Worm (Caenorhabditis elegans): ENCODE measurements around the gene C31G12.4.

The C31G12.4 gene

DNA sequence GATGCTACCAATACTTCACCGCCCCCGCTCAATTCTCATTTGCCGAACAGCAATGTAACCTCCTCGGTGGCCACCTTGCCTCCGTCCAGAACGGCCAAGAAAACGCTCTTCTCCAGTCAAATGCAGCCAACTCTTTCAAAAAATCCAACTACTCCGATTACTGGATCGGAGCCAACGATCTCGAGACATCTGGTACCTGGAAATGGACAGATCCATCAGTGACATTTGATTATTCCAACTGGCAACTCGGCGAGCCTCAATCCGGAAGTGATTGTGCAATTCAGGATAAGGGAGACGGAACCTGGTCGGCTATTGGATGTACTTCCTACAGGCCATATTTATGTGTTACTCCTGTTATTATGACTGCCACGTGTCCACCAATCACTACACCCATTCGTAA, 20.4 kb downstream of the C31G12.4 start:
- no peak for TF ChIP-seq med-1 (GFP tag; optimal IDR thresholded peaks at IDR 0.05; ENCODE audit: insufficient read depth)
- TF ChIP-seq tab-1 (GFP tag; IDR thresholded peaks at IDR 0.05), result no peak
- TF ChIP-seq flt-1 (GFP tag; IDR thresholded peaks at IDR 0.05), result no peak
- no peak for TF ChIP-seq ztf-23 (GFP tag; IDR thresholded peaks at IDR 0.05)
- no peak for TF ChIP-seq ref-1 (GFP tag; conservative IDR thresholded peaks at IDR 0.05)
- TF ChIP-seq ztf-29 (GFP tag; IDR thresholded peaks at IDR 0.05), result no peak
- no peak for TF ChIP-seq klf-2 (GFP tag; conservative IDR thresholded peaks at IDR 0.05)
- no peak for TF ChIP-seq T22C8.4 (GFP tag; IDR thresholded peaks at IDR 0.05)
- TF ChIP-seq cog-1 (tag; optimal IDR thresholded peaks at IDR 0.05), result no peak

DNA sequence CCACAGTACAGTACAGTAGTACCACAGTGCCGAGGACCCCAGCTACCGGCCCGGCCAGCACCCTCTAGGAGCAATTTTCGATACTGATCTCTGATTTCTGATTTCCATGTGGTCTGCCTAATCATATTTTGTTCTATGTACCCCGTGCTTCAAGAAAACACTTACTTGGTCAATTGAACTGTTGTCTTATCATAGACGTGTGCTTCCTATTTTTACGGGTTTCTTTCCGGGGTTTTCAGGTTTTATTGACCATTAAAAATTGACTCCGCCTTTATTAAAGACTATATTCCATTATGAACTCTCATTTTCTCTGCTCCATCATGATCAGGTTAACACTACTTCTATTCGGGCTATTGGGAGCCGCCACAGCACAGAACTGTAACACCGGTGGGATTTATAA, 20.9 kb downstream of the C31G12.4 start, which contains the start of gene clec-48:
Gene clec-48, plus strand, starts transcription at position 320 of the 400 bp plus-strand sequence.
- TF ChIP-seq ztf-23 (GFP tag; IDR thresholded peaks at IDR 0.05), result no peak
- TF ChIP-seq klf-2 (GFP tag; conservative IDR thresholded peaks at IDR 0.05), result no peak
- no peak for TF ChIP-seq tab-1 (GFP tag; IDR thresholded peaks at IDR 0.05)
- TF ChIP-seq flt-1 (GFP tag; IDR thresholded peaks at IDR 0.05), result no peak
- no peak for TF ChIP-seq ref-1 (GFP tag; conservative IDR thresholded peaks at IDR 0.05)
- no peak for TF ChIP-seq med-1 (GFP tag; optimal IDR thresholded peaks at IDR 0.05; ENCODE audit: insufficient read depth)
- TF ChIP-seq cog-1 (tag; optimal IDR thresholded peaks at IDR 0.05), result no peak
- TF ChIP-seq ztf-29 (GFP tag; IDR thresholded peaks at IDR 0.05), result no peak
- TF ChIP-seq T22C8.4 (GFP tag; IDR thresholded peaks at IDR 0.05), result no peak

DNA sequence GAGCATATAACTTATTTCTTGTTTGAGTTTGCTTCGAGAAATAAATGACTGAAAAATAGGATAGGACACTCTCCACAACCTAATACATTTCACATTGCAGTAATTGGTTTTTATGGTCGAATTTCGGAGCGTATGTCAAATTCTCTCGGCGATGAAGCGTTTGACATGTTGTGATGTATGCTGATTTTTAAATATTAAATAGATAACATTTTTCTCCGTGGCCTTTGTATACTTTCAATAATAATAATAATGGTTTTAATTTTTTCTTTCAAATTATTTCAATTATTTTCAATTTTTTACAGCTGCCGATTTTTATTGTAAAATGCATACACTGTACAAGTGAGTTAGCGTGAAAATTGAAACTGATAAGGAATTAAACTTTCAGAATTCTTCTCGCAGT, 32.5 kb downstream of the C31G12.4 start, which contains the start of gene C14A6.3:
Gene C14A6.3, plus strand, starts transcription at position 301 of the 400 bp plus-strand sequence.
- TF ChIP-seq cog-1 (tag; optimal IDR thresholded peaks at IDR 0.05), result no peak
- TF ChIP-seq klf-2 (GFP tag; conservative IDR thresholded peaks at IDR 0.05), result no peak
- no peak for TF ChIP-seq ztf-29 (GFP tag; IDR thresholded peaks at IDR 0.05)
- TF ChIP-seq flt-1 (GFP tag; IDR thresholded peaks at IDR 0.05), result no peak
- no peak for TF ChIP-seq ztf-23 (GFP tag; IDR thresholded peaks at IDR 0.05)
- TF ChIP-seq med-1 (GFP tag; optimal IDR thresholded peaks at IDR 0.05; ENCODE audit: insufficient read depth), result no peak
- no peak for TF ChIP-seq ref-1 (GFP tag; conservative IDR thresholded peaks at IDR 0.05)
- TF ChIP-seq tab-1 (GFP tag; IDR thresholded peaks at IDR 0.05), result no peak
- TF ChIP-seq T22C8.4 (GFP tag; IDR thresholded peaks at IDR 0.05), result no peak

DNA sequence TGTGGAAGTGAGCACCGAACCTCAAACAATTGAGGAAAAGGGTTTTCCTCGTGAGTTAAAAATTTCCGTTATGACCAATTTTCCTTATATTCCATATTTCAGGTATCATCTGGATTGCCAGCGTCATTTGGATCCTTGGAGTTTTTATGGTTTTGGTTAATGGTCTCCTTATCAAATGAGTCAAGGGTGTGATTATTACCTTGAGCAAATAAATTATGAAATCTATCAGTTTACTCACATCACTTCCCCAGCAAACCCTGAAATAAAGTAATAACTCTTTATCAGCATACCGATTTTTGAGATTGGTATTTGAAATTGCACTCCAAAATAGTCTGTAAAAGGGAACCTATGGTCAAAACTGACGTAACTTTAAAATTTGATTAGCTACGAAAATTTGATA, 34.1 kb downstream of the C31G12.4 start:
- TF ChIP-seq T22C8.4 (GFP tag; IDR thresholded peaks at IDR 0.05) (no peak), ztf-23 (GFP tag; IDR thresholded peaks at IDR 0.05) (no peak)

DNA sequence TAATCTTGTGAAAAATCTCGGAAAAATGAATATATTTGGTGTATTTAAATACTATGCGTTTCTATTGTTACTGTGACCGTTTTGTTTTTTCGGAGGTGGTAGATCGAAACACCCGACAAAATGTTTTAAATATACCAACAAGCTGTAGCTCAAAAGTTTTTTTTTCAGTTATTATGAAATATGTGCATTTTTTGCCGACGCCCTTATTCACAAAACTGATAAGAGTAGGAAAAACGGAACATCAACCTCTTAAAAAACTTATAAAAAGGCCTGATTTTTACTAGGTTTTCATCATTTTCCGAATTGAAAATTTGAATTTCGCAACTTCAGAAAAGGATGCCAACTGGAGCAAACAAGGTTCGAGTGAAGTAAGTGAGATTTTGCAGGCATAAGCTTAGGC, 35.1 kb downstream of the C31G12.4 start, which contains the start of gene Y37H2A.14:
Gene Y37H2A.14, plus strand, starts transcription at position 301 of the 400 bp plus-strand sequence.
- no peak for TF ChIP-seq ztf-29 (GFP tag; IDR thresholded peaks at IDR 0.05)
- no peak for TF ChIP-seq med-1 (GFP tag; optimal IDR thresholded peaks at IDR 0.05; ENCODE audit: insufficient read depth)
- TF ChIP-seq ztf-23 (GFP tag; IDR thresholded peaks at IDR 0.05), result no peak

DNA sequence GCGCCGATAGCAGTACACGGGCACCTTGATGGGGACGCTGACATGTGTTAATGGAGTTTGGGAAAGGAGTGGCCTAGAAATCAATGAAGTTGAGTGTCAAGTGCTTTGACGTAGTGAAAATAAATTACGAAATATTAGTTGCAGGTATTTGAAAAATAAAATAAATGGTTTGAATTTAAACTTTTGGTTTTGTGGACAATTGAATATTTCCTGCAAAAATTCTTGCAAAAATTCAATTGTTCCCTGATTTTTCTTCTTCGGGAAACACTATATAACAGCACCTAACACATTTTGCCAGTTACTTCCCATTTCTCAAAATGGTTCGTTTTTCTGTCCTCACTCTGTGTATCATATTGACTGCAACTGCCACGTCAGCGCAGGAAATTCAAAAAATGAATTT, 36.0 kb downstream of the C31G12.4 start, which contains the start of gene Y37H2A.13:
Gene Y37H2A.13, plus strand, starts transcription at position 301 of the 400 bp plus-strand sequence.
- TF ChIP-seq cog-1 (tag; optimal IDR thresholded peaks at IDR 0.05) (no peak), ztf-29 (GFP tag; IDR thresholded peaks at IDR 0.05) (no peak), T22C8.4 (GFP tag; IDR thresholded peaks at IDR 0.05) (no peak), tab-1 (GFP tag; IDR thresholded peaks at IDR 0.05) (no peak), ref-1 (GFP tag; conservative IDR thresholded peaks at IDR 0.05) (no peak), ztf-23 (GFP tag; IDR thresholded peaks at IDR 0.05) (no peak), flt-1 (GFP tag; IDR thresholded peaks at IDR 0.05) (no peak), med-1 (GFP tag; optimal IDR thresholded peaks at IDR 0.05; ENCODE audit: insufficient read depth) (no peak), klf-2 (GFP tag; conservative IDR thresholded peaks at IDR 0.05) (no peak)

DNA sequence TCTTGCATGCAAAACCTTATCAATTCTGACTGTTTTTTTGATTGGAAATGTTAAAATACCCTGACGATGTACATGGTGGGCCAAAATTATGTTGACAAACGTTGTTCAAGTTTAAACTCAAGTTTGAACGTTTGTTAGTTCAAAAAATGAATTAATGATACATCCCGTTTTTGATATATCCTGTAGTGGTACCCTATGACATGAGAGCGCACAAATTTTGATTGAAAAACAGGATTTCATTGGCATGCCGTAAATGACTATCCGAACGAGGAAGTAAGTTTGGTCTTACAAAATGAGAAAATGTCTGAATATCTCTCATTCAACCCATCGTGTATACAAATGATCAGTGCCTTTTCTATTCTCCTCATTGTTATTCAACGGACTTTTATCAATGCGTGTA, 37.4 kb downstream of the C31G12.4 start, which contains the start of gene Y37H2A.11:
Gene Y37H2A.11, plus strand, starts transcription at position 301 of the 400 bp plus-strand sequence.
- TF ChIP-seq ref-1 (GFP tag; conservative IDR thresholded peaks at IDR 0.05) (no peak), ztf-29 (GFP tag; IDR thresholded peaks at IDR 0.05) (no peak), med-1 (GFP tag; optimal IDR thresholded peaks at IDR 0.05; ENCODE audit: insufficient read depth) (no peak), T22C8.4 (GFP tag; IDR thresholded peaks at IDR 0.05) (no peak), flt-1 (GFP tag; IDR thresholded peaks at IDR 0.05) (no peak), tab-1 (GFP tag; IDR thresholded peaks at IDR 0.05) (no peak), cog-1 (tag; optimal IDR thresholded peaks at IDR 0.05) (no peak), ztf-23 (GFP tag; IDR thresholded peaks at IDR 0.05) (no peak), klf-2 (GFP tag; conservative IDR thresholded peaks at IDR 0.05) (no peak)

DNA sequence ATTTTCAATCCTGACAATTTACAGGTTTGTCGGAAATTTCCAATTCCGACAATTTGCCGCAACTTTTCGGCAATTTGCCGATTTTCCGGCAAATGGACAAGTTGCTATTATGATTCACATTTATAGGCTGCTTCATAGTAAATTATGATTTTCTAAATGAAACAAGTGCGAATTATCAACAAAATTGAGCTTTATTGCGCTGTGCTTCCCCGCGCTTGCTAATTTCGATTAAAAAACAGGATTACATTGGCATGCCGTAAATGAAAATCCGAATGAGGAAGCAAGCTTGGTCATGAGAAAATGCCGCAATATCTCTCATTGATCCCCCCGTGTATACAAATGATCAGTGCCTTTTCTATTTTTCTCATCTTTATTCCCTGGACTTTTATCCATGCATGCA, 39.9 kb downstream of the C31G12.4 start, which contains the start of gene Y37H2A.10:
Gene Y37H2A.10, plus strand, starts transcription at position 301 of the 400 bp plus-strand sequence.
- TF ChIP-seq ztf-23 (GFP tag; IDR thresholded peaks at IDR 0.05) (no peak), cog-1 (tag; optimal IDR thresholded peaks at IDR 0.05) (no peak), T22C8.4 (GFP tag; IDR thresholded peaks at IDR 0.05) (no peak), ref-1 (GFP tag; conservative IDR thresholded peaks at IDR 0.05) (no peak), med-1 (GFP tag; optimal IDR thresholded peaks at IDR 0.05; ENCODE audit: insufficient read depth) (no peak), flt-1 (GFP tag; IDR thresholded peaks at IDR 0.05) (no peak)

DNA sequence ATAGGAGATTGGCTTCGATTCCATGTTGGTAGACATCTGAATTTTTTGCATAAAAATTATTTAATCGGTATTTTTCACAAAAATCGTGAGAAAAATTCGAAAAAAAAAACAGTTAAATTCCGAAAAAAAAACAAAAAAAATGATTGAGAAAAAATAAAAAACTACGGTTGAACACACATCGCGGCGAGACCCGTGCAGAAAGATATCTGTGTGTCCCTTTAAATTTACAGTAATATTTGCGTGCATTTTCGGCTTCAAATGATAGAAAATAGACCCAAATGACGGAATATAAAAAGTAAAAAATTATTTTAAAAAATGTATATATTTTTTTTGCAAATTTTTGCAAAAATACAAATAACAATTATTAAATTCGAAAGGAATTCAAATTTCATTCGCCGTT, 40.9 kb downstream of the C31G12.4 start:
- TF ChIP-seq tab-1 (GFP tag; IDR thresholded peaks at IDR 0.05), result no peak
- no peak for TF ChIP-seq klf-2 (GFP tag; conservative IDR thresholded peaks at IDR 0.05)

DNA sequence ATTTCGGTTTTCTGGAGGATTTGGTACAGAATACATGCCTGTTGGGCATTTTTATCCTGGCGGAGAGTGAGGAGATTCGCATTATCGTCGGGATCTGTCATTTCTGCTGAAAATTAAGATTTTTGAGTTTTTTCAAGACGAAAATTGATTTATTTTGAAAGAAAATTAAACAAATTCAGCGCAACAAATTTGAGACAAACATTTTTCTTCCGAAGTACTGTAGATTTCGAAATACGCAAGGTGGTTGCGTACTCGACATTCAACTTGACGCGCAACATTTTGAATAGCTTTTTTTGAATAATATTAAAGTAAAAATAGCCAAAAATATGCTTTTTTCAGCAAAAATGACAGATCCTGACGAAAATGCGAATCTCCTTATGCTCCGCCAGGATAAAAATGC, 44.2 kb downstream of the C31G12.4 start, which contains the start of gene Y37H2A.7:
Gene Y37H2A.7, minus strand, starts transcription at position 101 of the 400 bp plus-strand sequence.
- TF ChIP-seq ztf-29 (GFP tag; IDR thresholded peaks at IDR 0.05), result no peak
- TF ChIP-seq T22C8.4 (GFP tag; IDR thresholded peaks at IDR 0.05), result no peak
- TF ChIP-seq flt-1 (GFP tag; IDR thresholded peaks at IDR 0.05), result no peak
- no peak for TF ChIP-seq tab-1 (GFP tag; IDR thresholded peaks at IDR 0.05)
- no peak for TF ChIP-seq ztf-23 (GFP tag; IDR thresholded peaks at IDR 0.05)
- TF ChIP-seq klf-2 (GFP tag; conservative IDR thresholded peaks at IDR 0.05), result no peak
- TF ChIP-seq med-1 (GFP tag; optimal IDR thresholded peaks at IDR 0.05; ENCODE audit: insufficient read depth), result no peak
- TF ChIP-seq cog-1 (tag; optimal IDR thresholded peaks at IDR 0.05), result no peak
- no peak for TF ChIP-seq ref-1 (GFP tag; conservative IDR thresholded peaks at IDR 0.05)
